Worm (Caenorhabditis elegans) whole organism, L2 larva: Measurements from ENCODE around the gene rib-1.

Source experiments
- ZK546.5 ChIP-seq: sonication (generic microtip); optimal IDR thresholded peaks from 2 replicates; lab custom pipeline; 2017; ENCODE audit warnings: missing biosample characterization, missing genetic modification characterization
- aly-2 ChIP-seq: fragments of 150-350 bp; optimal IDR thresholded peaks from 2 replicates; lab custom pipeline; 2014; ENCODE audit warnings: missing biosample characterization, missing genetic modification characterization
- ama-1 ChIP-seq: fragments of 150-350 bp; optimal IDR thresholded peaks from 2 replicates; lab custom pipeline; 2018; ENCODE audit warnings: inconsistent platforms
- ceh-82 ChIP-seq: fragments of 150-350 bp; optimal IDR thresholded peaks from 2 replicates; lab custom pipeline; 2014; ENCODE audit warnings: missing biosample characterization, missing genetic modification characterization
- elt-3 ChIP-seq: sonication (generic microtip); optimal IDR thresholded peaks from 2 replicates; lab custom pipeline; 2017; ENCODE audit warnings: missing biosample characterization, missing genetic modification characterization
- fos-1 ChIP-seq: fragments of 150-350 bp; optimal IDR thresholded peaks from 2 replicates; lab custom pipeline; 2014; ENCODE audit warnings: missing biosample characterization, missing genetic modification characterization
- lsy-2 ChIP-seq, 2 experiments: fragments of 150-350 bp in 1 of 2; sonication (generic microtip) in 1 of 2; optimal IDR thresholded peaks; 2 replicates each; lab custom pipeline; 2014 to 2017; ENCODE audit warnings: missing biosample characterization in 2 of 2, missing genetic modification characterization in 2 of 2
- mdl-1 ChIP-seq, 2 experiments: fragments of 150-350 bp in 1 of 2; sonication (generic microtip) in 1 of 2; optimal IDR thresholded peaks; 2 replicates each; lab custom pipeline; 2017; ENCODE audit warnings: missing biosample characterization in 2 of 2, missing genetic modification characterization in 2 of 2
- nhr-129 ChIP-seq: fragments of 150-350 bp; optimal IDR thresholded peaks from 2 replicates; lab custom pipeline; 2014; ENCODE audit warnings: missing biosample characterization, missing genetic modification characterization
- nhr-25 ChIP-seq: fragments of 150-350 bp; sonication (generic microtip); optimal IDR thresholded peaks from 3 replicates; lab custom pipeline; 2014; ENCODE audit warnings: missing biosample characterization, missing genetic modification characterization
- skn-1 ChIP-seq: sonication (generic microtip); optimal IDR thresholded peaks from 2 replicates; lab custom pipeline; 2017; ENCODE audit warnings: missing biosample characterization, missing genetic modification characterization
- unc-62 ChIP-seq: fragments of 150-350 bp; optimal IDR thresholded peaks from 2 replicates; lab custom pipeline; 2014; ENCODE audit warnings: missing biosample characterization, missing genetic modification reagents, missing genetic modification characterization
- zag-1 ChIP-seq: fragments of 150-350 bp; optimal IDR thresholded peaks from 2 replicates; lab custom pipeline; 2014; ENCODE audit warnings: missing biosample characterization, missing genetic modification characterization

DNA sequence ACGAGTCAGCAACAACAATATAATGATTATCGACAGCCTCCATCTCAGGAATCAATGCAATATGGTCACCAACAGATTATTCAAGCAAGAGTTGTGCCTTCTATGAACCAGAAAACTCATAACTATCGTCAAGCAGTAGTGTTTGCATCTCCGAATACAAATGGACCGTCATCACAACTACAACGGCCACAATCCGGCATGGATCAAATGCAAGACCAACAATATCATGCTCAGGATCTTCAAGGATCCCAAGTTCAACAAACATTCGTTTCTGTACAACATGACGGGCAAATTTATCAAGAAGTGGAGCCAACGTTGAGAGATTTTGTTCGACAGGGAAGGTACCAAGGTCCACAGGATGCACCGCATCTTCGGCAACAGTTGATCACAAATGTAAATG is 18.5 kb downstream of the rib-1 start:
- no peak for TF ChIP-seq lsy-2 (tag; optimal IDR thresholded peaks at IDR 0.05; lab: Kevin White, UChicago)
- no peak for TF ChIP-seq ceh-82 (tag; lab: Kevin White, UChicago)
- TF ChIP-seq aly-2 (tag; lab: Kevin White, UChicago) = no peak
- TF ChIP-seq ama-1 (lab: Kevin White, UChicago) = no peak
- TF ChIP-seq mdl-1 (tag; optimal IDR thresholded peaks at IDR 0.05; lab: Kevin White, UChicago) = no peak
- TF ChIP-seq nhr-129 (tag; lab: Kevin White, UChicago) = no peak
- TF ChIP-seq unc-62 (GFP tag; lab: Kevin White, UChicago) = no peak
- no peak for TF ChIP-seq nhr-25 (tag; lab: Kevin White, UChicago)
- no peak for TF ChIP-seq skn-1
- TF ChIP-seq zag-1 (tag; lab: Kevin White, UChicago) = no peak
- TF ChIP-seq elt-3 (tag; lab: Kevin White, UChicago) = no peak
- no peak for TF ChIP-seq ZK546.5 (tag; lab: Kevin White, UChicago)
- no peak for TF ChIP-seq fos-1 (tag; lab: Kevin White, UChicago)
